Worm (Caenorhabditis elegans) whole organism, mixed stage, embryonic: ENCODE measurements around the gene col-106.

ENCODE experiments used
- blmp-1 ChIP-seq: fragments of 150-350 bp; optimal IDR thresholded peaks from 2 replicates; lab custom pipeline; 2014; ENCODE audit warnings: missing biosample characterization, missing genetic modification characterization
- ceh-39 ChIP-seq: fragments of 150-350 bp; optimal IDR thresholded peaks from 2 replicates; lab custom pipeline; 2014; ENCODE audit warnings: missing biosample characterization, missing genetic modification characterization
- elt-1 ChIP-seq: sonication (generic microtip); optimal IDR thresholded peaks from 2 replicates; lab custom pipeline; 2017; ENCODE audit warnings: missing genetic modification characterization, mild to moderate bottlenecking, missing compliant biosample characterization, antibody characterized with exemption, moderate library complexity, borderline replicate concordance; ENCODE audit not compliant: insufficient read depth
- elt-3 ChIP-seq: fragments of 150-350 bp; optimal IDR thresholded peaks from 2 replicates; lab custom pipeline; 2014; ENCODE audit warnings: missing biosample characterization, missing genetic modification characterization
- hlh-1 ChIP-seq: fragments of 150-350 bp; optimal IDR thresholded peaks from 2 replicates; lab custom pipeline; 2014; ENCODE audit warnings: missing biosample characterization, missing genetic modification reagents, missing genetic modification characterization
- lin-13 ChIP-seq: fragments of 150-350 bp; optimal IDR thresholded peaks from 2 replicates; lab custom pipeline; 2014; ENCODE audit warnings: missing biosample characterization, missing genetic modification characterization
- lsy-2 ChIP-seq: fragments of 150-350 bp; optimal IDR thresholded peaks from 2 replicates; lab custom pipeline; 2014; ENCODE audit warnings: missing biosample characterization, missing genetic modification characterization
- nhr-28 ChIP-seq: fragments of 150-350 bp; optimal IDR thresholded peaks from 2 replicates; lab custom pipeline; 2014; ENCODE audit warnings: missing biosample characterization, missing genetic modification characterization
- nhr-76 ChIP-seq: sonication (generic microtip); optimal IDR thresholded peaks from 2 replicates; lab custom pipeline; 2017; ENCODE audit warnings: missing biosample characterization, missing genetic modification characterization
- pha-4 ChIP-seq: fragments of 150-350 bp; optimal IDR thresholded peaks from 2 replicates; lab custom pipeline; 2018; ENCODE audit warnings: missing biosample characterization, missing genetic modification reagents, missing genetic modification characterization
- snpc-4 ChIP-seq: fragments of 150-350 bp; optimal IDR thresholded peaks from 2 replicates; lab custom pipeline; 2014; ENCODE audit warnings: missing biosample characterization, missing genetic modification characterization
- unc-120 ChIP-seq: sonication (generic microtip); optimal IDR thresholded peaks from 2 replicates; lab custom pipeline; 2017; ENCODE audit warnings: missing genetic modification characterization, missing compliant biosample characterization; ENCODE audit not compliant: poor library complexity, severe bottlenecking
- unc-39 ChIP-seq: fragments of 150-350 bp; optimal IDR thresholded peaks from 2 replicates; lab custom pipeline; 2014; ENCODE audit warnings: missing biosample characterization, missing genetic modification characterization
- ztf-11 ChIP-seq: fragments of 150-350 bp; optimal IDR thresholded peaks from 2 replicates; lab custom pipeline; 2014; ENCODE audit warnings: missing biosample characterization, missing genetic modification characterization

DNA sequence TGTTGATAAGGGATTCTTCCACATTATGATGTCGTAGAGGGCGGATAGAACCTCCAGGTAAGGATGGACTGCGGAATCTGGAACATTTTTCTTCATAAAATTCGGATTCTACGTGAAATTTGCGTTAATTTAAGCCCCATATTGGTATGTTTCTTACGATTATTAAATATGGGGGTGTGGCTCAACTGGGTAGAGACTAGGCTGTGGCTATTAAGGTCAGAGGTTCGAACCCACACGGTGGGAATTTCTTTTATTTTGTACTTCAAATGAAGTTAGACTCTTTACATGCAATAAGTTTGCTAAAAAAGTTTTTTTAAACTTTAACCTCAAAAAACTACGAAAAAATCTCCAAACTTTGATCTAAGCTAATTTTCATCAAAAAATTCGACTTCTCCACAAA is 4.9 kb upstream of the col-106 start:
- TF ChIP-seq lin-13 (tag; lab: Kevin White, UChicago) (no peak), nhr-28 (tag; lab: Kevin White, UChicago) (no peak), pha-4 (tag; lab: Kevin White, UChicago) (no peak), lsy-2 (no peak), hlh-1 (tag; lab: Kevin White, UChicago) (no peak), nhr-76 (no peak), elt-1 (tag; lab: Kevin White, UChicago) (no peak), unc-120 (tag; lab: Kevin White, UChicago) (no peak), elt-3 (tag; lab: Kevin White, UChicago) (no peak), ceh-39 (no peak), unc-39 (tag; lab: Kevin White, UChicago) (no peak), snpc-4 (tag; lab: Kevin White, UChicago) (no peak), blmp-1 (tag; lab: Kevin White, UChicago) (no peak), ztf-11 (tag; lab: Kevin White, UChicago) (no peak)
